Fruit fly (Drosophila melanogaster): ENCODE measurements around the gene CenG1A.

CenG1A gene

DNA sequence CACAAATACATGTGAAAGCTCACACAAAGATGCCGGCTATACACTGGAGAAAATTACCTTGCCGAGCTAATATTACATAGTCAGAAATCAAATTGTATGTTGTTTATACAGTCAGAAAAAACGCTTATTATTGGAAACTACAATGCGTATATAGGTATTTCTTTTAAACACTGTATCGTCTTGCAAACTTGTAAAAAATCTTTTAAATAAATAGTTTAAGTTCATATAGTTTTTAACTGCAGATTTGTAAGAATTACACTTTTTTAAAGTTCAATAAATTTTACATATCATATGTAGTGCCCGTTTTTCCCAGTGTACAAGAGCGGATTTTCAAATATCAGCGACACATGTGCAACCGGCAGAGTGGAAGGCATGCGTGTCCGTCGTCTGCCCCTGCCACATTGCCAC, 4.4 kb downstream of the CenG1A start (continued):
- TF ChIP-seq zfh2 (GFP tag; optimal IDR thresholded peaks at IDR 0.05) (peak; percentile 52), ac (GFP tag; optimal IDR thresholded peaks at IDR 0.05) (peak; percentile 9), cwo (GFP tag; optimal IDR thresholded peaks at IDR 0.05) (peak; percentile 70), CG32767 (GFP tag; IDR thresholded peaks at IDR 0.05) (peak; percentile 80), Nf-YC (tag; optimal IDR thresholded peaks at IDR 0.05) (peak; percentile 18), Xrp1 (GFP tag; IDR thresholded peaks at IDR 0.05) (peak; percentile 83), CG8924 (tag; optimal IDR thresholded peaks at IDR 0.05) (peak; percentile 89), Ets65A (GFP tag) (peak; percentile 95), Hr39 (optimal IDR thresholded peaks at IDR 0.05) (no peak), gsb-n (tag; optimal IDR thresholded peaks at IDR 0.05) (peak; percentile 86), Side (GFP tag; optimal IDR thresholded peaks at IDR 0.05) (peak; percentile 57), ems (GFP tag; optimal IDR thresholded peaks at IDR 0.05) (peak; percentile 40), CG2202 (tag; optimal IDR thresholded peaks at IDR 0.05) (peak; percentile 59), Camta (GFP tag; optimal IDR thresholded peaks at IDR 0.05) (peak; percentile 91), eve (GFP tag; optimal IDR thresholded peaks at IDR 0.05) (peak in 1 of 2 experiments; percentile 93), CG9609 (GFP tag; optimal IDR thresholded peaks at IDR 0.05) (peak; percentile 71), Mrtf (GFP tag; IDR thresholded peaks at IDR 0.05) (peak; percentile 44; the same call in 1 of the 3 replicates), schlank (tag; optimal IDR thresholded peaks at IDR 0.05) (peak; percentile 42), lola (GFP tag; optimal IDR thresholded peaks at IDR 0.05) (peak in 1 of 3 experiments; percentile 79), CG17186 (GFP tag; optimal IDR thresholded peaks at IDR 0.05) (no peak), Doc3 (GFP tag; IDR thresholded peaks at IDR 0.05; ENCODE audit: partially characterized antibody) (no peak), CG10462 (GFP tag; optimal IDR thresholded peaks at IDR 0.05) (peak; percentile 62), gcm2 (GFP tag; optimal IDR thresholded peaks at IDR 0.05) (peak; percentile 40), Eip74EF (GFP tag; optimal IDR thresholded peaks at IDR 0.05) (peak in 1 of 2 experiments; percentile 93), repo (GFP tag; optimal IDR thresholded peaks at IDR 0.05) (peak; percentile 47), CG14860 (GFP tag; IDR thresholded peaks at IDR 0.05; ENCODE audit: partially characterized antibody) (no peak), CG13296 (GFP tag; optimal IDR thresholded peaks at IDR 0.05) (peak; percentile 23), CG8281 (tag; optimal IDR thresholded peaks at IDR 0.05) (peak; percentile 25), CG33213 (GFP tag; optimal IDR thresholded peaks at IDR 0.05) (peak; percentile 67), PHDP (tag; optimal IDR thresholded peaks at IDR 0.05) (peak; percentile 86), Opbp (GFP tag; IDR thresholded peaks at IDR 0.05; ENCODE audit: partially characterized antibody) (no peak), CG6683 (GFP tag; optimal IDR thresholded peaks at IDR 0.05) (peak; percentile 29), tll (GFP tag; optimal IDR thresholded peaks at IDR 0.05) (no peak), Jarid2 (GFP tag; optimal IDR thresholded peaks at IDR 0.05) (peak; percentile 1), CG10321 (GFP tag; IDR thresholded peaks at IDR 0.05) (no peak), CG13775 (GFP tag; optimal IDR thresholded peaks at IDR 0.05) (peak; percentile 82), ci (GFP tag; IDR thresholded peaks at IDR 0.05) (peak; percentile 78), CG34376 (GFP tag; optimal IDR thresholded peaks at IDR 0.05) (no peak), B-H2 (GFP tag; optimal IDR thresholded peaks at IDR 0.05) (no peak), CG14710 (tag; optimal IDR thresholded peaks at IDR 0.05) (peak; percentile 78), sob (GFP tag; IDR thresholded peaks at IDR 0.05) (peak; percentile 68), CkIIα-i1 (GFP tag; IDR thresholded peaks at IDR 0.05) (no peak), Meics (GFP tag; optimal IDR thresholded peaks at IDR 0.05) (peak; percentile 79), CG14441 (GFP tag; IDR thresholded peaks at IDR 0.05) (peak; percentile 72), Dad (GFP tag; optimal IDR thresholded peaks at IDR 0.05) (peak; percentile 62), dysf (GFP tag; IDR thresholded peaks at IDR 0.05) (peak; percentile 84), CG3726 (GFP tag; IDR thresholded peaks at IDR 0.05) (0 out of 3 replicates have a peak, but pooled peaks have one; percentile 71), so (GFP tag; IDR thresholded peaks at IDR 0.05) (peak; percentile 90), CG11093 (GFP tag; IDR thresholded peaks at IDR 0.05) (peak; percentile 56; the same call in 1 of the 3 replicates), Dek (tag; optimal IDR thresholded peaks at IDR 0.05) (peak; percentile 74)

Data from whole organism, embryonic.